Fruit fly (Drosophila melanogaster) whole organism, prepupa: Measurements from ENCODE around the gene fwd.

Experiments
- Blimp-1 ChIP-seq: fragments of 200-800 bp; sonication (Bioruptor generic); optimal IDR thresholded peaks from 3 replicates; lab custom pipeline; 2017; ENCODE audit warnings: missing biosample characterization, missing genetic modification characterization, mild to moderate bottlenecking, moderate library complexity, missing genetic modification reagents
- CG10631 ChIP-seq: fragments of 200-800 bp; sonication (Bioruptor generic); optimal IDR thresholded peaks from 2 replicates; lab custom pipeline; 2016; ENCODE audit warnings: missing biosample characterization, missing genetic modification characterization
- CG10669 ChIP-seq: fragments of 200-800 bp; sonication (Bioruptor generic); optimal IDR thresholded peaks from 3 replicates; lab custom pipeline; 2018; ENCODE audit warnings: missing biosample characterization, mild to moderate bottlenecking, missing genetic modification characterization, moderate library complexity
- CG11902 ChIP-seq: fragments of 200-800 bp; sonication (Bioruptor generic); optimal IDR thresholded peaks from 3 replicates; lab custom pipeline; 2016; ENCODE audit warnings: missing biosample characterization, missing genetic modification characterization
- CG1621 ChIP-seq: fragments of 200-800 bp; sonication (Bioruptor generic); optimal IDR thresholded peaks from 3 replicates; lab custom pipeline; 2018; ENCODE audit warnings: missing biosample characterization, mild to moderate bottlenecking, missing genetic modification characterization
- CG16779 ChIP-seq: fragments of 200-800 bp; sonication (Bioruptor generic); optimal IDR thresholded peaks from 3 replicates; lab custom pipeline; 2017; ENCODE audit warnings: missing biosample characterization, mild to moderate bottlenecking, missing genetic modification characterization
- CG3032 ChIP-seq: fragments of 200-800 bp; optimal IDR thresholded peaks from 2 replicates; lab custom pipeline; 2019; ENCODE audit warnings: missing biosample characterization, mild to moderate bottlenecking, missing genetic modification characterization, moderate library complexity
- CG31627 ChIP-seq: fragments of 200-800 bp; sonication (Bioruptor generic); optimal IDR thresholded peaks from 3 replicates; lab custom pipeline; 2016; ENCODE audit warnings: missing biosample characterization, missing genetic modification characterization
- CG34406 ChIP-seq: fragments of 200-800 bp; sonication (Bioruptor generic); optimal IDR thresholded peaks from 3 replicates; lab custom pipeline; 2016; ENCODE audit warnings: missing biosample characterization, missing genetic modification characterization
- CG3919 ChIP-seq: fragments of 200-800 bp; sonication (Bioruptor generic); optimal IDR thresholded peaks from 3 replicates; lab custom pipeline; 2016; ENCODE audit warnings: missing biosample characterization, missing genetic modification characterization
- CG4318 ChIP-seq: fragments of 200-800 bp; sonication (Bioruptor generic); optimal IDR thresholded peaks from 3 replicates; lab custom pipeline; 2017; ENCODE audit warnings: missing biosample characterization, mild to moderate bottlenecking, missing genetic modification characterization
- CG6163 ChIP-seq: fragments of 200-800 bp; sonication (Bioruptor generic); IDR thresholded peaks from 3 replicates; pipeline ENCODE4 v1.3.6; 2022; ENCODE audit warnings: missing biosample characterization, missing genetic modification characterization
- CG6276 ChIP-seq: fragments of 200-800 bp; sonication (Bioruptor generic); optimal IDR thresholded peaks from 2 replicates; lab custom pipeline; 2017; ENCODE audit warnings: missing biosample characterization, mild to moderate bottlenecking, missing genetic modification characterization
- CG6792 ChIP-seq: fragments of 200-800 bp; sonication (Bioruptor generic); optimal IDR thresholded peaks from 3 replicates; lab custom pipeline; 2016; ENCODE audit warnings: missing biosample characterization, missing genetic modification characterization
- CG6808 ChIP-seq: fragments of 200-800 bp; sonication (Bioruptor generic); optimal IDR thresholded peaks from 3 replicates; lab custom pipeline; 2017; ENCODE audit warnings: missing biosample characterization, missing genetic modification characterization, mild to moderate bottlenecking, moderate library complexity, missing genetic modification reagents
- CG6854 ChIP-seq: fragments of 200-800 bp; sonication (Bioruptor generic); optimal IDR thresholded peaks from 2 replicates; lab custom pipeline; 2017; ENCODE audit warnings: missing biosample characterization, mild to moderate bottlenecking, missing genetic modification characterization
- CG8319 ChIP-seq: fragments of 200-800 bp; sonication (Bioruptor generic); optimal IDR thresholded peaks from 3 replicates; lab custom pipeline; 2016; ENCODE audit warnings: missing biosample characterization, missing genetic modification characterization
- CG8632 ChIP-seq: fragments of 200-800 bp; sonication (Bioruptor generic); optimal IDR thresholded peaks from 3 replicates; lab custom pipeline; 2016; ENCODE audit warnings: missing biosample characterization, missing genetic modification characterization
- CG9139 ChIP-seq: fragments of 200-800 bp; sonication (Bioruptor generic); optimal IDR thresholded peaks from 3 replicates; lab custom pipeline; 2017; ENCODE audit warnings: missing biosample characterization, mild to moderate bottlenecking, missing genetic modification characterization
- Eip75B ChIP-seq: fragments of 200-800 bp; sonication (Bioruptor generic); optimal IDR thresholded peaks from 3 replicates; lab custom pipeline; 2016; ENCODE audit warnings: missing biosample characterization, missing genetic modification characterization
- Eip78C ChIP-seq: fragments of 200-800 bp; sonication (Bioruptor generic); peaks from one replicate; lab custom pipeline; 2016; ENCODE audit warnings: missing biosample characterization, missing genetic modification characterization
- Ets21C ChIP-seq: fragments of 200-800 bp; sonication (Bioruptor generic); optimal IDR thresholded peaks from 3 replicates; lab custom pipeline; 2016; ENCODE audit warnings: missing biosample characterization, missing genetic modification characterization
- Ets96B ChIP-seq: fragments of 200-800 bp; optimal IDR thresholded peaks from 2 replicates; lab custom pipeline; 2019; ENCODE audit warnings: missing biosample characterization, mild to moderate bottlenecking, missing genetic modification characterization, moderate library complexity
- Hr38 ChIP-seq: sonication (Bioruptor generic); optimal IDR thresholded peaks from 2 replicates; lab custom pipeline; 2016; ENCODE audit warnings: missing biosample characterization, missing genetic modification characterization
- Hr39 ChIP-seq: fragments of 200-800 bp; sonication (Bioruptor generic); optimal IDR thresholded peaks from 2 replicates; lab custom pipeline; 2016; ENCODE audit warnings: missing biosample characterization, missing genetic modification characterization
- Hr4 ChIP-seq: fragments of 200-800 bp; sonication (Bioruptor generic); optimal IDR thresholded peaks from 3 replicates; lab custom pipeline; 2016; ENCODE audit warnings: missing biosample characterization, missing genetic modification characterization
- OdsH ChIP-seq: fragments of 200-800 bp; sonication (Bioruptor generic); optimal IDR thresholded peaks from 3 replicates; lab custom pipeline; 2016; ENCODE audit warnings: missing biosample characterization, missing genetic modification characterization
- Smox ChIP-seq: fragments of 200-800 bp; sonication (Bioruptor generic); optimal IDR thresholded peaks from 3 replicates; lab custom pipeline; 2016; ENCODE audit warnings: missing biosample characterization, missing genetic modification characterization
- Sox15 ChIP-seq: fragments of 200-800 bp; sonication (Bioruptor generic); optimal IDR thresholded peaks from 3 replicates; lab custom pipeline; 2016; ENCODE audit warnings: missing biosample characterization, missing genetic modification characterization
- achi ChIP-seq: fragments of 200-800 bp; sonication (Bioruptor generic); optimal IDR thresholded peaks from 3 replicates; lab custom pipeline; 2016; ENCODE audit warnings: missing biosample characterization, missing genetic modification characterization
- eg ChIP-seq: fragments of 200-800 bp; sonication (Bioruptor generic); IDR thresholded peaks from 3 replicates; pipeline ENCODE4 v1.3.6; 2022; ENCODE audit warnings: missing biosample characterization, missing genetic modification characterization
- esn ChIP-seq: fragments of 200-800 bp; sonication (Bioruptor generic); optimal IDR thresholded peaks from 2 replicates; lab custom pipeline; 2016; ENCODE audit warnings: missing biosample characterization, mild to moderate bottlenecking, missing genetic modification characterization, moderate library complexity
- fd59A ChIP-seq: fragments of 200-800 bp; sonication (Bioruptor generic); optimal IDR thresholded peaks from 2 replicates; lab custom pipeline; 2017; ENCODE audit warnings: missing biosample characterization, mild to moderate bottlenecking, missing genetic modification characterization, missing genetic modification reagents
- fd85E ChIP-seq: fragments of 200-800 bp; sonication (Bioruptor generic); optimal IDR thresholded peaks from 3 replicates; lab custom pipeline; 2016; ENCODE audit warnings: missing biosample characterization, missing genetic modification characterization
- lz ChIP-seq: fragments of 200-800 bp; sonication (Bioruptor generic); optimal IDR thresholded peaks from 3 replicates; lab custom pipeline; 2016; ENCODE audit warnings: missing biosample characterization, missing genetic modification characterization
- net ChIP-seq: fragments of 200-800 bp; sonication (Bioruptor generic); optimal IDR thresholded peaks from 3 replicates; lab custom pipeline; 2016; ENCODE audit warnings: missing biosample characterization, missing genetic modification characterization
- pdm3 ChIP-seq: fragments of 200-800 bp; sonication (Bioruptor generic); optimal IDR thresholded peaks from 3 replicates; lab custom pipeline; 2016; ENCODE audit warnings: missing biosample characterization, missing genetic modification characterization
- salr ChIP-seq, 2 experiments: fragments of 200-800 bp; sonication (Bioruptor generic); optimal IDR thresholded peaks; 3 replicates each; lab custom pipeline; 2016 to 2018; ENCODE audit warnings: missing biosample characterization in 2 of 2, missing genetic modification characterization in 2 of 2, mild to moderate bottlenecking in 1 of 2
- spab ChIP-seq: fragments of 200-800 bp; sonication (Bioruptor generic); optimal IDR thresholded peaks from 2 replicates; lab custom pipeline; 2017; ENCODE audit warnings: missing biosample characterization, mild to moderate bottlenecking, missing genetic modification characterization, missing genetic modification reagents
- ss ChIP-seq, 2 experiments: fragments of 200-800 bp; sonication (Bioruptor generic); optimal IDR thresholded peaks; 2 replicates in 1 of 2; 3 replicates in 1 of 2; lab custom pipeline; 2017 to 2018; ENCODE audit warnings: mild to moderate bottlenecking in 2 of 2, missing biosample characterization in 2 of 2, missing genetic modification characterization in 2 of 2, moderate library complexity in 1 of 2
- topi ChIP-seq: fragments of 200-800 bp; sonication (Bioruptor generic); optimal IDR thresholded peaks from 3 replicates; lab custom pipeline; 2016; ENCODE audit warnings: missing biosample characterization, missing genetic modification characterization
- vri ChIP-seq: fragments of 200-800 bp; sonication (Bioruptor generic); optimal IDR thresholded peaks from 3 replicates; lab custom pipeline; 2016; ENCODE audit warnings: missing biosample characterization, mild to moderate bottlenecking, missing genetic modification characterization

fwd gene

dm6 chr3L:346656-347640 is 27.3 kb upstream of the fwd start, which contains the start of gene mth (continued):
- no peak for TF ChIP-seq CG1621
- TF ChIP-seq CG10631, result peak; percentile 49
- TF ChIP-seq Hr39 (GFP tag; lab: Kevin White, UChicago), result peak; percentile 74
- TF ChIP-seq Smox, result no peak
- TF ChIP-seq salr (GFP tag; optimal IDR thresholded peaks at IDR 0.05; lab: Kevin White, UChicago), result no peak
- no peak for TF ChIP-seq fd59A (GFP tag; lab: Kevin White, UChicago)
- TF ChIP-seq CG3919 (GFP tag; lab: Kevin White, UChicago), result peak; percentile 38
- peak; percentile 61 for TF ChIP-seq CG3032 (tag; lab: Kevin White, UChicago)
- TF ChIP-seq eg (GFP tag; lab: Robert Waterston, UW), result peak; percentile 16
- peak; percentile 31 for TF ChIP-seq Hr4
- TF ChIP-seq CG9139, result peak; percentile 29
- TF ChIP-seq Hr38 (GFP tag; lab: Kevin White, UChicago), result no peak
- peak; percentile 50 for TF ChIP-seq Ets21C (GFP tag; lab: Kevin White, UChicago)
- TF ChIP-seq CG10669 (GFP tag; lab: Kevin White, UChicago), result no peak
- peak; percentile 18 to 41 for TF ChIP-seq ss (GFP tag; optimal IDR thresholded peaks at IDR 0.05; lab: Kevin White, UChicago)
- peak; percentile 13 for TF ChIP-seq Ets96B
- peak; percentile 52 for TF ChIP-seq fd85E (GFP tag; lab: Kevin White, UChicago)
- peak; percentile 57 for TF ChIP-seq pdm3 (GFP tag; lab: Kevin White, UChicago)
- TF ChIP-seq CG16779 (tag; lab: Kevin White, UChicago), result peak; percentile 22
- peak; percentile 43 for TF ChIP-seq achi (GFP tag; lab: Kevin White, UChicago)
- TF ChIP-seq CG6808 (GFP tag; lab: Kevin White, UChicago), result no peak
- peak; percentile 45 for TF ChIP-seq topi (GFP tag; lab: Kevin White, UChicago)
- TF ChIP-seq vri (GFP tag; lab: Kevin White, UChicago), result peak; percentile 29
- peak; percentile 60 for TF ChIP-seq CG6276 (GFP tag; lab: Kevin White, UChicago)
- TF ChIP-seq CG6163 (GFP tag; lab: Robert Waterston, UW), result peak; percentile 33; the same call in 2 of the 3 replicates
- TF ChIP-seq Eip75B (GFP tag; lab: Kevin White, UChicago), result no peak
- TF ChIP-seq CG6792, result no peak
- peak; percentile 6 for TF ChIP-seq Sox15 (GFP tag; lab: Kevin White, UChicago)
- peak; percentile 25 for TF ChIP-seq OdsH (GFP tag; lab: Kevin White, UChicago)
- peak; percentile 28 for TF ChIP-seq net (GFP tag; lab: Kevin White, UChicago)
- peak; percentile 68 for TF ChIP-seq CG31627
- no peak for TF ChIP-seq CG4318 (GFP tag; lab: Kevin White, UChicago)
- TF ChIP-seq, all 60 proteins: peak for 39

DNA sequence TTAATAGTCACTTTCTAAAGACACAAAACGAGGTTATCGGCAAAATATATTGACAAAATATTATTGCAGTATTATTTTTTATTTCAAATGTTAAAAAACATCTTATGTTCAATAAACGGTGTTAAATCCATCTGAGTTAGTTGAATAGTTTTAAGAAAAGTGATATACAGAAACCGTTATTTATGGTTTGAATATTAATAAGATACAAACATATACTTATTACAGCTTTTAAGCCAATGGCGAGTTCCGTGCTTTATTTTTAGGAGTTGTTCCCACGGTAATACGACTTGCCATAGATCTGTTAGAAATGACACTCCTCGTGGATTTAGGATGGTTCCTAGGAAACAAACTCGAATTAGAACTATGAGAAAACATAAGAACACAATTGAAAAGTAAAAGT is 23.6 kb upstream of the fwd start:
- TF ChIP-seq lz (GFP tag; lab: Kevin White, UChicago) (no peak), Eip75B (GFP tag; lab: Kevin White, UChicago) (no peak), Eip78C (GFP tag; lab: Kevin White, UChicago) (peak; percentile 62), CG8632 (no peak), Blimp-1 (no peak)
- TF ChIP-seq, all 60 proteins: peak for 1

- TF ChIP-seq spab (GFP tag; lab: Kevin White, UChicago), result no peak
- TF ChIP-seq CG9139, result no peak
- no peak for TF ChIP-seq Ets21C (GFP tag; lab: Kevin White, UChicago)
- TF ChIP-seq fd59A (GFP tag; lab: Kevin White, UChicago), result no peak
- no peak for TF ChIP-seq CG6854 (GFP tag; lab: Kevin White, UChicago)
- no peak for TF ChIP-seq CG8319
- TF ChIP-seq topi (GFP tag; lab: Kevin White, UChicago), result no peak
- no peak for TF ChIP-seq esn (GFP tag; lab: Kevin White, UChicago)
- TF ChIP-seq CG6163 (GFP tag; lab: Robert Waterston, UW), result no peak
- TF ChIP-seq CG11902 (GFP tag; lab: Kevin White, UChicago), result no peak
- TF ChIP-seq CG34406 (GFP tag; lab: Kevin White, UChicago), result no peak
- no peak for TF ChIP-seq CG8632
Observed at dm6 chr3L:342839-343238, 23.2 kb upstream of the fwd start, which contains the start of gene mthl10. Gene mthl10 (minus strand): TSS chr3L:342915.
